Fruit fly (Drosophila melanogaster): ENCODE results near the gene CG10147.

The CG10147 gene

DNA sequence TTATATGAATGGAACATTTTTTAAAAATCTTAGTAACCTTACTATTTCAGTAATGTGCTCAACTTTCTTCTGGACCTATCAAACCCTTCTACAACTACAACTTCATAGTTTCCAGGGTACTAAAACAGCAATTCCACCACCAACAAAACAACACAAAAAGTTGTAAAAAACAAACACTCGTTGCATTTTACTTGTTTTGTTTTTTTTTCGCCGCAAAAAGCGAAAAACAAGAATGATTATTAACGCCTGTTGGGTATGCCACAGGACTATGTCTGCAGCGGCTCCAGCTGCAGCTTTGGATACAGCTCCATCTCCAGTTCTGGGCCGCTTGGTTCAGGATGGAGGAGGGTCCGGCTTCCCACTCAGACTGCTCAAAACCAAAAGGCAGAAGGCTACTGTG lies 40.5 kb downstream of the CG10147 start:
- peak; percentile 73 for TF ChIP-seq CG12605 (GFP tag; IDR thresholded peaks at IDR 0.05)
- TF ChIP-seq CG15710 (tag; optimal IDR thresholded peaks at IDR 0.05), result peak; percentile 65
- TF ChIP-seq CG34367 (tag; optimal IDR thresholded peaks at IDR 0.05), result peak; percentile 62
- no peak for TF ChIP-seq CG32121 (GFP tag; IDR thresholded peaks at IDR 0.05)
- TF ChIP-seq EcR (GFP tag; optimal IDR thresholded peaks at IDR 0.05), result no peak
- TF ChIP-seq CG13204 (GFP tag; optimal IDR thresholded peaks at IDR 0.05), result peak; percentile 48
- TF ChIP-seq CG17806 (tag; optimal IDR thresholded peaks at IDR 0.05), result peak; percentile 56
- peak; percentile 65; the same call in 2 of the 3 replicates for TF ChIP-seq CG4496 (GFP tag; IDR thresholded peaks at IDR 0.05)
- no peak for TF ChIP-seq CG8301 (tag; optimal IDR thresholded peaks at IDR 0.05)
- TF ChIP-seq D1 (tag; optimal IDR thresholded peaks at IDR 0.05), result no peak
- TF ChIP-seq CG14655 (GFP tag; optimal IDR thresholded peaks at IDR 0.05), result peak; percentile 42
- no peak for TF ChIP-seq Snoo (tag; optimal IDR thresholded peaks at IDR 0.05)
- TF ChIP-seq rn (GFP tag; IDR thresholded peaks at IDR 0.05), result no peak
- peak; percentile 86 for TF ChIP-seq gl (tag; optimal IDR thresholded peaks at IDR 0.05)
- peak; percentile 68 for TF ChIP-seq CG8159 (tag; optimal IDR thresholded peaks at IDR 0.05)
- TF ChIP-seq Pif1B (GFP tag; optimal IDR thresholded peaks at IDR 0.05), result no peak
- TF ChIP-seq Pif1A (GFP tag; optimal IDR thresholded peaks at IDR 0.05), result no peak
- TF ChIP-seq CG9948 (tag; optimal IDR thresholded peaks at IDR 0.05), result peak; percentile 7
- TF ChIP-seq CG10348 (GFP tag; IDR thresholded peaks at IDR 0.05), result no peak
- TF ChIP-seq Ets98B (GFP tag; IDR thresholded peaks at IDR 0.05), result no peak
- TF ChIP-seq fd96Ca (GFP tag; IDR thresholded peaks at IDR 0.05), result peak; percentile 28; the same call in 1 of the 3 replicates

- TF ChIP-seq Ets98B (GFP tag; IDR thresholded peaks at IDR 0.05) (peak; percentile 58; the same call in 1 of the 2 replicates), rn (GFP tag; IDR thresholded peaks at IDR 0.05) (peak; percentile 36; the same call in 1 of the 2 replicates), Pif1A (GFP tag; optimal IDR thresholded peaks at IDR 0.05) (peak; percentile 29), CG4496 (GFP tag; IDR thresholded peaks at IDR 0.05) (peak; percentile 72), fd96Ca (GFP tag; IDR thresholded peaks at IDR 0.05) (peak; percentile 60; the same call in 1 of the 3 replicates), CG13204 (GFP tag; optimal IDR thresholded peaks at IDR 0.05) (no peak), CG14655 (GFP tag; optimal IDR thresholded peaks at IDR 0.05) (no peak), CG12605 (GFP tag; IDR thresholded peaks at IDR 0.05) (peak; percentile 88), CG32121 (GFP tag; IDR thresholded peaks at IDR 0.05) (no peak)
Observed at dm6 chr3L:6447203-6447602, 41.0 kb downstream of the CG10147 start.

DNA sequence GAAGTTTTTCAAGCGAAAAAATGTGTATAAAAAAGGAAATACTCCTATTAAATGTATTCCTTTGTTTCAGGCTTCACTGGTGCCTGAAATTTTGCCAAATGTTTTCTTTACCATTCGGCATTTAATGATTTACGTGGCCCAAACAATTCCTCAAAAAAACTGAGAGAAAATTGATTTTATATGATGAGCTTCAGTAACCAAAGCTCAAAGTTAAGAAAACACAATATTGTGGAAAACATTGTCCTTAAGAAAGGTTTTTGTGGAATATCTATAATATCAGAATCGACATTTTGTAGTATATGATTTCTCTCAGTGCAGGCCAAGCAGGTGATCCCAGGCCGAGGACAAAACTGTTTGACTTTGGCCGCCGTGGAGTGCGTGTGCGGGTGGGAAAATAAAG lies 41.7 kb downstream of the CG10147 start:
- TF ChIP-seq CG8301 (tag; optimal IDR thresholded peaks at IDR 0.05), result peak; percentile 21
- no peak for TF ChIP-seq EcR (GFP tag; optimal IDR thresholded peaks at IDR 0.05)
- TF ChIP-seq CG10348 (GFP tag; IDR thresholded peaks at IDR 0.05), result no peak
- TF ChIP-seq CG4496 (GFP tag; IDR thresholded peaks at IDR 0.05), result no peak
- TF ChIP-seq CG12605 (GFP tag; IDR thresholded peaks at IDR 0.05), result no peak
- TF ChIP-seq CG8159 (tag; optimal IDR thresholded peaks at IDR 0.05), result peak; percentile 55
- TF ChIP-seq rn (GFP tag; IDR thresholded peaks at IDR 0.05), result no peak
- no peak for TF ChIP-seq fd96Ca (GFP tag; IDR thresholded peaks at IDR 0.05)
- TF ChIP-seq Snoo (tag; optimal IDR thresholded peaks at IDR 0.05), result peak; percentile 7
- peak; percentile 50 for TF ChIP-seq CG17806 (tag; optimal IDR thresholded peaks at IDR 0.05)
- no peak for TF ChIP-seq gl (tag; optimal IDR thresholded peaks at IDR 0.05)
- TF ChIP-seq Ets98B (GFP tag; IDR thresholded peaks at IDR 0.05), result no peak
- TF ChIP-seq CG13204 (GFP tag; optimal IDR thresholded peaks at IDR 0.05), result no peak
- TF ChIP-seq CG14655 (GFP tag; optimal IDR thresholded peaks at IDR 0.05), result peak; percentile 40
- no peak for TF ChIP-seq Pif1B (GFP tag; optimal IDR thresholded peaks at IDR 0.05)
- TF ChIP-seq CG32121 (GFP tag; IDR thresholded peaks at IDR 0.05), result peak; percentile 24; the same call in 1 of the 2 replicates
- peak; percentile 54 for TF ChIP-seq CG15710 (tag; optimal IDR thresholded peaks at IDR 0.05)
- TF ChIP-seq D1 (tag; optimal IDR thresholded peaks at IDR 0.05), result no peak
- peak; percentile 35 for TF ChIP-seq Pif1A (GFP tag; optimal IDR thresholded peaks at IDR 0.05)
- TF ChIP-seq CG9948 (tag; optimal IDR thresholded peaks at IDR 0.05), result peak; percentile 63
- peak; percentile 36 for TF ChIP-seq CG34367 (tag; optimal IDR thresholded peaks at IDR 0.05)

dm6 chr3L:6443235-6443634 lies 45.0 kb downstream of the CG10147 start:
- TF ChIP-seq fd96Ca (GFP tag; IDR thresholded peaks at IDR 0.05), result no peak
- TF ChIP-seq Pif1A (GFP tag; optimal IDR thresholded peaks at IDR 0.05), result no peak
- TF ChIP-seq CG9948 (tag; optimal IDR thresholded peaks at IDR 0.05), result no peak
- no peak for TF ChIP-seq CG10348 (GFP tag; IDR thresholded peaks at IDR 0.05)
- TF ChIP-seq CG12605 (GFP tag; IDR thresholded peaks at IDR 0.05), result no peak
- TF ChIP-seq CG17806 (tag; optimal IDR thresholded peaks at IDR 0.05), result no peak
- TF ChIP-seq EcR (GFP tag; optimal IDR thresholded peaks at IDR 0.05), result no peak
- no peak for TF ChIP-seq CG32121 (GFP tag; IDR thresholded peaks at IDR 0.05)
- TF ChIP-seq D1 (tag; optimal IDR thresholded peaks at IDR 0.05), result no peak
- no peak for TF ChIP-seq CG15710 (tag; optimal IDR thresholded peaks at IDR 0.05)
- no peak for TF ChIP-seq Ets98B (GFP tag; IDR thresholded peaks at IDR 0.05)
- TF ChIP-seq gl (tag; optimal IDR thresholded peaks at IDR 0.05), result no peak
- no peak for TF ChIP-seq CG8159 (tag; optimal IDR thresholded peaks at IDR 0.05)
- TF ChIP-seq CG14655 (GFP tag; optimal IDR thresholded peaks at IDR 0.05), result no peak
- TF ChIP-seq CG4496 (GFP tag; IDR thresholded peaks at IDR 0.05), result no peak
- TF ChIP-seq CG8301 (tag; optimal IDR thresholded peaks at IDR 0.05), result no peak

- TF ChIP-seq CG13204 (GFP tag; optimal IDR thresholded peaks at IDR 0.05) (no peak), CG8159 (tag; optimal IDR thresholded peaks at IDR 0.05) (peak; percentile 41), CG9948 (tag; optimal IDR thresholded peaks at IDR 0.05) (peak; percentile 4)
Observed at dm6 chr3L:6440462-6440811, 47.8 kb downstream of the CG10147 start.

dm6 chr3L:6439713-6440461 lies 48.3 kb downstream of the CG10147 start:
- no peak for TF ChIP-seq CG9948 (tag; optimal IDR thresholded peaks at IDR 0.05)
- no peak for TF ChIP-seq rn (GFP tag; IDR thresholded peaks at IDR 0.05)
- TF ChIP-seq CG8159 (tag; optimal IDR thresholded peaks at IDR 0.05), result no peak
- no peak for TF ChIP-seq CG15710 (tag; optimal IDR thresholded peaks at IDR 0.05)
- no peak for TF ChIP-seq CG10348 (GFP tag; IDR thresholded peaks at IDR 0.05)
- TF ChIP-seq CG17806 (tag; optimal IDR thresholded peaks at IDR 0.05), result no peak
- TF ChIP-seq D1 (tag; optimal IDR thresholded peaks at IDR 0.05), result no peak
- no peak for TF ChIP-seq Snoo (tag; optimal IDR thresholded peaks at IDR 0.05)
- TF ChIP-seq fd96Ca (GFP tag; IDR thresholded peaks at IDR 0.05), result no peak
- TF ChIP-seq Ets98B (GFP tag; IDR thresholded peaks at IDR 0.05), result no peak
- no peak for TF ChIP-seq gl (tag; optimal IDR thresholded peaks at IDR 0.05)
- TF ChIP-seq CG4496 (GFP tag; IDR thresholded peaks at IDR 0.05), result no peak
- TF ChIP-seq Pif1B (GFP tag; optimal IDR thresholded peaks at IDR 0.05), result no peak
- TF ChIP-seq CG34367 (tag; optimal IDR thresholded peaks at IDR 0.05), result no peak
- no peak for TF ChIP-seq CG12605 (GFP tag; IDR thresholded peaks at IDR 0.05)
- no peak for TF ChIP-seq CG14655 (GFP tag; optimal IDR thresholded peaks at IDR 0.05)
